Fruit fly (Drosophila melanogaster): Measurements from ENCODE around the gene Jupiter.

- TF ChIP-seq pan (optimal IDR thresholded peaks at IDR 0.05) = no peak
- TF ChIP-seq psq (GFP tag; optimal IDR thresholded peaks at IDR 0.05) = no peak
- TF ChIP-seq sv (GFP tag; optimal IDR thresholded peaks at IDR 0.05) = no peak
- TF ChIP-seq lola (GFP tag; optimal IDR thresholded peaks at IDR 0.05) = no peak
- no peak for TF ChIP-seq Hr78 (GFP tag; optimal IDR thresholded peaks at IDR 0.05)
- TF ChIP-seq tai (GFP tag; optimal IDR thresholded peaks at IDR 0.05) = no peak
- TF ChIP-seq Vsx2 (GFP tag; optimal IDR thresholded peaks at IDR 0.05; ENCODE audit: partially characterized antibody) = no peak
- TF ChIP-seq HLH106 (tag; optimal IDR thresholded peaks at IDR 0.05) = no peak
- no peak for TF ChIP-seq CG9705 (GFP tag; optimal IDR thresholded peaks at IDR 0.05)
These were observed 58.1 kb downstream of the Jupiter start for dm6 chr3R:11561648-11562047.

All from whole organism, wandering third instar larva.